Worm (Caenorhabditis elegans) whole organism, late embryonic: ENCODE measurements around the gene atf-4.

Experiments used
- ama-1 ChIP-seq: fragments of 150-350 bp; optimal IDR thresholded peaks from 2 replicates; lab custom pipeline; 2014
- ceh-34 ChIP-seq: sonication (generic microtip); optimal IDR thresholded peaks from 2 replicates; lab custom pipeline; 2016; ENCODE audit warnings: mild to moderate bottlenecking, missing genetic modification characterization, missing compliant biosample characterization
- ceh-6 ChIP-seq: fragments of 200-800 bp; sonication (Bioruptor generic); optimal IDR thresholded peaks from 2 replicates; lab custom pipeline; 2018; ENCODE audit warnings: mild to moderate bottlenecking, missing genetic modification characterization, missing compliant biosample characterization
- fax-1 ChIP-seq: sonication (generic microtip); optimal IDR thresholded peaks from 2 replicates; lab custom pipeline; 2016; ENCODE audit warnings: missing genotype, missing genetic modification characterization, missing compliant biosample characterization
- fkh-10 ChIP-seq: fragments of 150-350 bp; optimal IDR thresholded peaks from 2 replicates; lab custom pipeline; 2014; ENCODE audit warnings: missing biosample characterization, missing genetic modification reagents, missing genetic modification characterization
- hlh-15 ChIP-seq: sonication (generic microtip); optimal IDR thresholded peaks from 2 replicates; lab custom pipeline; 2016; ENCODE audit warnings: missing genetic modification characterization, missing compliant biosample characterization
- hlh-8 ChIP-seq: sonication (generic microtip); optimal IDR thresholded peaks from 2 replicates; lab custom pipeline; 2016; ENCODE audit warnings: missing genotype, missing genetic modification characterization, missing compliant biosample characterization
- lin-11 ChIP-seq: fragments of 200-800 bp; sonication (Bioruptor generic); optimal IDR thresholded peaks from 2 replicates; lab custom pipeline; 2018; ENCODE audit warnings: mild to moderate bottlenecking, missing genetic modification characterization, missing compliant biosample characterization
- madf-2 ChIP-seq: sonication (generic microtip); optimal IDR thresholded peaks from 2 replicates; lab custom pipeline; 2017; ENCODE audit warnings: missing genetic modification characterization, missing compliant biosample characterization
- mec-3 ChIP-seq: sonication (generic microtip); optimal IDR thresholded peaks from 2 replicates; lab custom pipeline; 2016; ENCODE audit warnings: borderline replicate concordance, missing genetic modification characterization, missing compliant biosample characterization
- odd-2 ChIP-seq: sonication (generic microtip); optimal IDR thresholded peaks from 2 replicates; lab custom pipeline; 2017; ENCODE audit warnings: antibody characterized with exemption, mild to moderate bottlenecking, missing genetic modification characterization, missing compliant biosample characterization
- sdc-2 ChIP-seq: sonication (generic microtip); optimal IDR thresholded peaks from 2 replicates; lab custom pipeline; 2016; ENCODE audit warnings: missing genotype, missing genetic modification characterization, missing compliant biosample characterization
- unc-42 ChIP-seq: sonication (generic microtip); optimal IDR thresholded peaks from 2 replicates; lab custom pipeline; 2016; ENCODE audit warnings: missing genotype, missing genetic modification characterization, missing compliant biosample characterization

DNA sequence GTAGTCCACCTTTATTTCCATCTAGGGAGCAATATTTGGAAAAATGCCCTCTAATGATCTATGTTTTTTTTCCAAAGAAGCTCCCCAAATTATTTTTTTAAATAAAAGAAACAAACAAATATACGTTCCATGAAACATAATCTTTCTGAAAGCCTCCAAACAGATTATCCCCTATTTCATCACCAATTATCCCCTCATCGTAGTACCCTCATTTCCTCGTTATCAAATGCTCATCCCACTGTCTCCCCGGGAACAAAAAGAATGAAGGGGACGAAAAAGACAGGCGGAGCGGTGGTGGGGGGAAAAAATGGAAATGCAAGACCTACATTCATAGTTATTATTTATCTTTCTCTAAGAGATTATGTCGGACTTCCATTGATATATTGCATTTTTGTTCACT, 13.2 kb downstream of the atf-4 start:
- TF ChIP-seq fax-1, result no peak
- no peak for TF ChIP-seq lin-11
- no peak for TF ChIP-seq madf-2 (tag; lab: Kevin White, UChicago)
- no peak for TF ChIP-seq unc-42 (tag; lab: Kevin White, UChicago)
- TF ChIP-seq ceh-6 (GFP tag; lab: Kevin White, UChicago), result no peak
- TF ChIP-seq odd-2, result no peak
- no peak for TF ChIP-seq ceh-34 (tag; lab: Kevin White, UChicago)
- TF ChIP-seq hlh-8, result no peak
- no peak for TF ChIP-seq mec-3 (tag; lab: Kevin White, UChicago)
- TF ChIP-seq ama-1, result no peak
- TF ChIP-seq hlh-15, result no peak
- no peak for TF ChIP-seq fkh-10 (GFP tag; lab: Kevin White, UChicago)
- TF ChIP-seq sdc-2, result no peak
